Worm (Caenorhabditis elegans): ENCODE data around the gene shw-3.

- no peak for TF ChIP-seq ZK546.5 (tag; optimal IDR thresholded peaks at IDR 0.05)
- no peak for TF ChIP-seq nfya-1 (tag; optimal IDR thresholded peaks at IDR 0.05; ENCODE audit: insufficient read depth)
- no peak for TF ChIP-seq unc-62 (GFP tag; optimal IDR thresholded peaks at IDR 0.05)
- no peak for TF ChIP-seq ama-1 (optimal IDR thresholded peaks at IDR 0.05)
- no peak for TF ChIP-seq fkh-10 (GFP tag; optimal IDR thresholded peaks at IDR 0.05)
Observed at ce11 chrV:12953702-12954101, 33.3 kb downstream of the shw-3 start, which contains the start of gene eif-3.K.

Measured in whole organism, L3 larva.